Worm (Caenorhabditis elegans) whole organism, late embryonic: ENCODE data around the gene abu-2.

Experiments
- ahr-1 ChIP-seq: sonication (generic microtip); optimal IDR thresholded peaks from 2 replicates; lab custom pipeline; 2016; ENCODE audit warnings: missing genetic modification characterization, missing compliant biosample characterization
- pha-2 ChIP-seq: sonication (generic microtip); optimal IDR thresholded peaks from 2 replicates; lab custom pipeline; 2017; ENCODE audit warnings: mild to moderate bottlenecking, missing genetic modification characterization, missing compliant biosample characterization
- tbx-2 ChIP-seq: sonication (generic microtip); optimal IDR thresholded peaks from 2 replicates; lab custom pipeline; 2016; ENCODE audit warnings: missing genetic modification characterization, missing compliant biosample characterization

- TF ChIP-seq pha-2 (tag; lab: Kevin White, UChicago) (peak; percentile 81), ahr-1 (peak; percentile 56), tbx-2 (tag; lab: Kevin White, UChicago) (peak; percentile 80)
These were observed 31.1 kb downstream of the abu-2 start for ce11 chrX:1379391-1379790.
